Fruit fly (Drosophila melanogaster) whole organism, embryonic: ENCODE results near the gene M6.

Experiments used
- CG1647 ChIP-seq: fragments of 200-800 bp; sonication (Bioruptor generic); optimal IDR thresholded peaks from 3 replicates; lab custom pipeline; 2016; ENCODE audit warnings: missing biosample characterization, missing genetic modification characterization
- CG17361 ChIP-seq: fragments of 200-800 bp; sonication (Bioruptor generic); IDR thresholded peaks from 3 replicates; pipeline ENCODE4 v1.3.6; 2022; ENCODE audit warnings: missing biosample characterization, missing genetic modification characterization
- CG18764 ChIP-seq: fragments of 200-800 bp; sonication (Bioruptor generic); optimal IDR thresholded peaks from 3 replicates; lab custom pipeline; 2016; ENCODE audit warnings: missing biosample characterization, missing genetic modification characterization
- CG31365 ChIP-seq: fragments of 200-800 bp; sonication (Bioruptor generic); optimal IDR thresholded peaks from 2 replicates; lab custom pipeline; 2018; ENCODE audit warnings: missing biosample characterization, mild to moderate bottlenecking, missing genetic modification characterization
- CG7745 ChIP-seq: fragments of 200-800 bp; sonication (Bioruptor generic); optimal IDR thresholded peaks from 2 replicates; lab custom pipeline; 2018; ENCODE audit warnings: missing biosample characterization, mild to moderate bottlenecking, missing genetic modification characterization, moderate library complexity
- CG8359 ChIP-seq: fragments of 200-800 bp; sonication (Bioruptor generic); optimal IDR thresholded peaks from 2 replicates; lab custom pipeline; 2017; ENCODE audit warnings: missing biosample characterization, mild to moderate bottlenecking, missing genetic modification characterization, borderline replicate concordance
- D ChIP-seq, 2 experiments: fragments of 200-800 bp in 1 of 2; fragments of >200 bp in 1 of 2; sonication (Bioruptor generic) in 1 of 2; optimal IDR thresholded peaks; 2 replicates in 1 of 2; 3 replicates in 1 of 2; lab custom pipeline; 2017; ENCODE audit warnings: mild to moderate bottlenecking in 1 of 2, missing biosample characterization in 1 of 2, missing genetic modification characterization in 1 of 2, missing genetic modification reagents in 1 of 2
- HLHmδ ChIP-seq: fragments of 200-800 bp; sonication (Bioruptor generic); optimal IDR thresholded peaks from 2 replicates; lab custom pipeline; 2018; ENCODE audit warnings: missing biosample characterization, mild to moderate bottlenecking, missing genetic modification characterization, moderate library complexity
- chn ChIP-seq: fragments of 200-800 bp; sonication (Bioruptor generic); optimal IDR thresholded peaks from 2 replicates; lab custom pipeline; 2016; ENCODE audit warnings: missing biosample characterization, missing genetic modification characterization
- h ChIP-seq: fragments of >200 bp; optimal IDR thresholded peaks from 2 replicates; lab custom pipeline; 2017
- nerfin-1 ChIP-seq: fragments of 200-800 bp; sonication (Bioruptor generic); optimal IDR thresholded peaks from 3 replicates; lab custom pipeline; 2019; ENCODE audit warnings: missing biosample characterization, mild to moderate bottlenecking, missing genetic modification characterization, moderate library complexity
- slp2 ChIP-seq: fragments of 200-800 bp; sonication (Bioruptor generic); optimal IDR thresholded peaks from 2 replicates; lab custom pipeline; 2016; ENCODE audit warnings: missing biosample characterization, missing genetic modification characterization

DNA sequence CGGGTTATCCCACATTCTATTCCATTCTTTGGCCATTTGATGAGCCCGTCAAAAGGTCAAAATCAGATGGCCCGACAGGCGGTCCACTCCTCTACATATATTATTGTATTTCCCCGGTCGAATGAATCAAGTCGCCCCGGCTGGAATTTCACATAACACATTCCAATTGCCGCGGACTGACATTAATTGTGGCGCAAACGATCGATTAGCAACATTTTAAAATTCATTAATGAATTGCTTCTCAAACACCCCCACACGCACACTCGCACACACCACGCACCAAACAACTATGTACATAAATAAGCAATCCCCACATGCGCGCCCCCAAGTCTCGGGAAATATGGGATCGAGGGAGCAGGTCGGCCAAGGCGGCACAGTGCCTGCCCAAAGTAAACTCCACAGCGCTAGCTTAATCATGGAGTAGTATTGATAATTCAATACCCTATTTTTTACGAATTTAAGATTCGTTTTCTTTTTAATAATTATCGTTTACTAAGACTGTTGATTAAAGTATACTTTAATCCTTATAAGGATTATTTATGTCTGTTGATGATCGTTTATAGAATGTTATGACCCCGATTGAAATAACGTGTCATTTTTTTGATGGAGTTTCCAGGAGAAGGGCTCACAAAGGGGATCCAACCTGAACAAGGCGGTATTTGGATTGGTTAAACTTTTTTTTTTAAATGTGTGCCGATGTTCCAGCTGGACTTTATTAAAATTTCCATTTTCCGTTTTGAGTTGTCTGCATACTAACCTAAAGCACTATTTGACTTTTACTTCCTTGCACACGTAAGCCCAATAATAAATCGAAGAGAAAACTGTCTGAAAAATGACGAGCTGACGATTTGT lies 42.2 kb upstream of the M6 start:
- TF ChIP-seq h (lab: Kevin White, UChicago) (no peak), nerfin-1 (tag; lab: Kevin White, UChicago) (no peak), CG18764 (GFP tag; lab: Kevin White, UChicago) (no peak), HLHmδ (GFP tag; lab: Kevin White, UChicago) (no peak), CG31365 (tag; lab: Kevin White, UChicago) (no peak), CG17361 (peak; percentile 61; the same call in 1 of the 3 replicates), D (optimal IDR thresholded peaks at IDR 0.05; lab: Kevin White, UChicago) (no peak), D (GFP tag; optimal IDR thresholded peaks at IDR 0.05; lab: Kevin White, UChicago) (peak; percentile 17), CG1647 (GFP tag; lab: Kevin White, UChicago) (no peak), chn (GFP tag; lab: Kevin White, UChicago) (no peak), slp2 (GFP tag; lab: Kevin White, UChicago) (no peak), CG7745 (no peak), CG8359 (GFP tag; lab: Kevin White, UChicago) (no peak)
